Worm (Caenorhabditis elegans) whole organism, late embryonic: ENCODE results near the gene C14E2.6.
A peak's percentile ranks its signal among the peaks of the same experiment; 100 is the strongest.

Source experiments
- C08G9.2 ChIP-seq: sonication (generic microtip); optimal IDR thresholded peaks from 2 replicates; lab custom pipeline; 2016; ENCODE audit warnings: mild to moderate bottlenecking, missing genetic modification characterization, moderate library complexity, missing compliant biosample characterization
- C38D4.7 ChIP-seq: fragments of 200-800 bp; sonication (Bioruptor generic); optimal IDR thresholded peaks from 2 replicates; lab custom pipeline; 2018; ENCODE audit warnings: mild to moderate bottlenecking, missing genetic modification characterization, moderate library complexity, missing compliant biosample characterization
- K02D7.2 ChIP-seq: sonication (generic microtip); optimal IDR thresholded peaks from 2 replicates; lab custom pipeline; 2017; ENCODE audit warnings: mild to moderate bottlenecking, missing genetic modification characterization, missing compliant biosample characterization
- T23F11.4 ChIP-seq: fragments of 200-800 bp; sonication (Bioruptor generic); optimal IDR thresholded peaks from 2 replicates; lab custom pipeline; 2018; ENCODE audit warnings: mild to moderate bottlenecking, missing genetic modification characterization, missing compliant biosample characterization
- ahr-1 ChIP-seq: sonication (generic microtip); optimal IDR thresholded peaks from 2 replicates; lab custom pipeline; 2016; ENCODE audit warnings: missing genetic modification characterization, missing compliant biosample characterization
- ceh-14 ChIP-seq: sonication (generic microtip); optimal IDR thresholded peaks from 2 replicates; lab custom pipeline; 2016; ENCODE audit warnings: missing genotype, missing genetic modification characterization, missing compliant biosample characterization
- ceh-18 ChIP-seq: sonication (generic microtip); optimal IDR thresholded peaks from 2 replicates; lab custom pipeline; 2016; ENCODE audit warnings: missing genetic modification characterization, missing compliant biosample characterization
- ceh-19 ChIP-seq: fragments of 200-800 bp; sonication (Bioruptor generic); optimal IDR thresholded peaks from 2 replicates; lab custom pipeline; 2018; ENCODE audit warnings: mild to moderate bottlenecking, missing genetic modification characterization, missing compliant biosample characterization
- ceh-2 ChIP-seq: sonication (generic microtip); optimal IDR thresholded peaks from 2 replicates; lab custom pipeline; 2016; ENCODE audit warnings: missing genotype, missing genetic modification characterization, missing compliant biosample characterization
- ceh-31 ChIP-seq: sonication (generic microtip); optimal IDR thresholded peaks from 2 replicates; lab custom pipeline; 2016; ENCODE audit warnings: missing genetic modification characterization, missing compliant biosample characterization
- ceh-34 ChIP-seq: sonication (generic microtip); optimal IDR thresholded peaks from 2 replicates; lab custom pipeline; 2016; ENCODE audit warnings: mild to moderate bottlenecking, missing genetic modification characterization, missing compliant biosample characterization
- ceh-45 ChIP-seq: fragments of 200-800 bp; sonication (Bioruptor generic); IDR thresholded peaks from 2 replicates; pipeline ENCODE4 v1.3.6; 2022; ENCODE audit warnings: missing genetic modification reagents, missing genetic modification characterization, missing compliant biosample characterization
- ceh-48 ChIP-seq: sonication (generic microtip); optimal IDR thresholded peaks from 2 replicates; lab custom pipeline; 2016; ENCODE audit warnings: missing genetic modification characterization, inconsistent platforms, missing compliant biosample characterization
- ceh-6 ChIP-seq: fragments of 200-800 bp; sonication (Bioruptor generic); optimal IDR thresholded peaks from 2 replicates; lab custom pipeline; 2018; ENCODE audit warnings: mild to moderate bottlenecking, missing genetic modification characterization, missing compliant biosample characterization
- che-1 ChIP-seq: sonication (generic microtip); optimal IDR thresholded peaks from 2 replicates; lab custom pipeline; 2016; ENCODE audit warnings: mild to moderate bottlenecking, missing genetic modification characterization, missing compliant biosample characterization
- dmd-4 ChIP-seq: sonication (generic microtip); optimal IDR thresholded peaks from 2 replicates; lab custom pipeline; 2016; ENCODE audit warnings: borderline replicate concordance, missing genetic modification characterization, missing compliant biosample characterization
- dve-1 ChIP-seq: sonication (generic microtip); optimal IDR thresholded peaks from 2 replicates; lab custom pipeline; 2017; ENCODE audit warnings: antibody characterized with exemption, mild to moderate bottlenecking, missing genetic modification characterization, missing compliant biosample characterization
- elt-2 ChIP-seq: sonication (generic microtip); optimal IDR thresholded peaks from 2 replicates; lab custom pipeline; 2016; ENCODE audit warnings: missing genetic modification reagents, missing genetic modification characterization, missing compliant biosample characterization
- ets-4 ChIP-seq: sonication (generic microtip); optimal IDR thresholded peaks from 2 replicates; lab custom pipeline; 2016; ENCODE audit warnings: missing genetic modification characterization, missing compliant biosample characterization
- eyg-1 ChIP-seq: sonication (generic microtip); optimal IDR thresholded peaks from 2 replicates; lab custom pipeline; 2016; ENCODE audit warnings: missing genotype, missing genetic modification characterization, missing compliant biosample characterization
- fax-1 ChIP-seq: sonication (generic microtip); optimal IDR thresholded peaks from 2 replicates; lab custom pipeline; 2016; ENCODE audit warnings: missing genotype, missing genetic modification characterization, missing compliant biosample characterization
- fkh-10 ChIP-seq: fragments of 150-350 bp; optimal IDR thresholded peaks from 2 replicates; lab custom pipeline; 2014; ENCODE audit warnings: missing biosample characterization, missing genetic modification reagents, missing genetic modification characterization
- fkh-6 ChIP-seq: sonication (generic microtip); optimal IDR thresholded peaks from 2 replicates; lab custom pipeline; 2016; ENCODE audit warnings: missing genetic modification characterization, missing compliant biosample characterization
- hlh-13 ChIP-seq: fragments of 200-800 bp; sonication (Bioruptor generic); optimal IDR thresholded peaks from 2 replicates; lab custom pipeline; 2018; ENCODE audit warnings: mild to moderate bottlenecking, missing genetic modification characterization, missing compliant biosample characterization
- hlh-30 ChIP-seq: sonication (generic microtip); optimal IDR thresholded peaks from 2 replicates; lab custom pipeline; 2017; ENCODE audit warnings: antibody characterized with exemption, missing genetic modification characterization, missing compliant biosample characterization; ENCODE audit not compliant: insufficient read depth
- hlh-8 ChIP-seq: sonication (generic microtip); optimal IDR thresholded peaks from 2 replicates; lab custom pipeline; 2016; ENCODE audit warnings: missing genotype, missing genetic modification characterization, missing compliant biosample characterization
- madf-2 ChIP-seq: sonication (generic microtip); optimal IDR thresholded peaks from 2 replicates; lab custom pipeline; 2017; ENCODE audit warnings: missing genetic modification characterization, missing compliant biosample characterization
- nfya-1 ChIP-seq: sonication (generic microtip); optimal IDR thresholded peaks from 2 replicates; lab custom pipeline; 2017; ENCODE audit warnings: missing genetic modification characterization, mild to moderate bottlenecking, missing compliant biosample characterization, antibody characterized with exemption, moderate library complexity
- pag-3 ChIP-seq: sonication (generic microtip); optimal IDR thresholded peaks from 2 replicates; lab custom pipeline; 2016; ENCODE audit warnings: missing compliant biosample characterization, missing genetic modification characterization, borderline replicate concordance
- pax-1 ChIP-seq: fragments of 150-350 bp; optimal IDR thresholded peaks from 2 replicates; lab custom pipeline; 2014; ENCODE audit warnings: missing biosample characterization, missing genetic modification characterization
- pha-2 ChIP-seq: sonication (generic microtip); optimal IDR thresholded peaks from 2 replicates; lab custom pipeline; 2017; ENCODE audit warnings: mild to moderate bottlenecking, missing genetic modification characterization, missing compliant biosample characterization
- pqm-1 ChIP-seq: sonication (generic microtip); optimal IDR thresholded peaks from 2 replicates; lab custom pipeline; 2016; ENCODE audit warnings: missing genetic modification characterization, missing compliant biosample characterization
- ref-2 ChIP-seq: sonication (generic microtip); optimal IDR thresholded peaks from 2 replicates; lab custom pipeline; 2016; ENCODE audit warnings: missing genetic modification characterization, missing compliant biosample characterization
- rnt-1 ChIP-seq: sonication (generic microtip); optimal IDR thresholded peaks from 2 replicates; lab custom pipeline; 2016; ENCODE audit warnings: missing genetic modification characterization, missing compliant biosample characterization
- sdc-2 ChIP-seq: sonication (generic microtip); optimal IDR thresholded peaks from 2 replicates; lab custom pipeline; 2016; ENCODE audit warnings: missing genotype, missing genetic modification characterization, missing compliant biosample characterization
- sox-2 ChIP-seq: fragments of 200-800 bp; sonication (Bioruptor generic); IDR thresholded peaks from 2 replicates; pipeline ENCODE4 v1.3.6; 2022; ENCODE audit warnings: missing genetic modification reagents, missing genetic modification characterization, missing compliant biosample characterization
- sox-4 ChIP-seq: sonication (generic microtip); optimal IDR thresholded peaks from 2 replicates; lab custom pipeline; 2017; ENCODE audit warnings: mild to moderate bottlenecking, missing genetic modification characterization, inconsistent platforms, missing compliant biosample characterization
- tbx-2 ChIP-seq: sonication (generic microtip); optimal IDR thresholded peaks from 2 replicates; lab custom pipeline; 2016; ENCODE audit warnings: missing genetic modification characterization, missing compliant biosample characterization
- tbx-7 ChIP-seq: sonication (generic microtip); optimal IDR thresholded peaks from 2 replicates; lab custom pipeline; 2016; ENCODE audit warnings: missing genotype, missing genetic modification characterization, missing compliant biosample characterization
- ttx-3 ChIP-seq: sonication (generic microtip); optimal IDR thresholded peaks from 2 replicates; lab custom pipeline; 2016; ENCODE audit warnings: missing genetic modification reagents, missing genetic modification characterization, missing compliant biosample characterization
- unc-42 ChIP-seq: sonication (generic microtip); optimal IDR thresholded peaks from 2 replicates; lab custom pipeline; 2016; ENCODE audit warnings: missing genotype, missing genetic modification characterization, missing compliant biosample characterization
- unc-55 ChIP-seq: sonication (generic microtip); optimal IDR thresholded peaks from 2 replicates; lab custom pipeline; 2017; ENCODE audit warnings: missing biosample characterization, missing genetic modification reagents, missing genetic modification characterization
- zip-5 ChIP-seq: sonication (generic microtip); optimal IDR thresholded peaks from 2 replicates; lab custom pipeline; 2016; ENCODE audit warnings: missing genetic modification characterization, missing compliant biosample characterization

The C14E2.6 gene

DNA sequence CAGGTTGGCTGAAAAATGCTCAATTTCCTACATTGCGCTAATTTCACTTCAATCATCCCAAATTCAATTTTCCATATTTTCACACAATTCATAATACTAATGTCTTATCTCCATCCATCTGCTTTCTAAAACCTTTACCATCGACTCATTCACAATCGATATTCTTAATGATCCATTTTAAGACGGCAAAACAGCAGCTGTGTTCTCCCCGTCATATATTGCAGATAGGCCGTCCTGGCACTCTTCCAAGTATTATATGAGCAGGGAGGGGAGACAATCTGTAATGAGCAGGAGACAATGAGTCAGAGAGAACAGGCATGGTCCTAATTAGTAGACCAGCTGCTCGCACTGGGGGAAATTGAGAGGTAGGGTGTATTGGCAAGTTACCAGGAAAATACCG lies 27.9 kb upstream of the C14E2.6 start:
- no peak for TF ChIP-seq hlh-8
- TF ChIP-seq C08G9.2 (tag; lab: Kevin White, UChicago) = no peak
- TF ChIP-seq madf-2 (tag; lab: Kevin White, UChicago) = no peak
- no peak for TF ChIP-seq ahr-1 (tag; lab: Kevin White, UChicago)

DNA sequence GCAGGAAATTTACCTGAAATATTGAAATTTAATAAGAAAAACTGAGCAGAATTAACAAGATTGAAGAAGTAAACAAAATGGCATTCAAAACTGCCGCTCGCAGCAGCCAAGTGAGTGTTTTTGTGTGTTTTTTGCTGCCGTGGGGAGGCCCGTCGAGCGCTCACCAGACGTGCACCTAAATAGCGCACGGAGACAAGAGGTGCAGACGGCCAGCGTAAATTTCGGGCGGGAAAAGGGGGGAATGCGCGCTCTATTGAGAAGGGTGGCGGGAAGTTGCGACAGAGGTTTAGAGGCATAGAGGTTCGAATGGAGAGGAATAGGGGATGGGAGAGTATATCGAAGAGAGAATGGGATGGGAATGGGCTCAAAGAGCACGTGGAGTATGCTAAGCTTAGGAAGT lies 26.3 kb upstream of the C14E2.6 start, which contains the start of gene ceh-39:
Gene ceh-39 (minus strand): TSS at position 13 of the 400 bp plus-strand sequence.
- TF ChIP-seq ttx-3 (tag; lab: Kevin White, UChicago) (no peak), pqm-1 (tag; lab: Kevin White, UChicago) (peak; percentile 22), dve-1 (tag; lab: Kevin White, UChicago) (no peak), ceh-34 (tag; lab: Kevin White, UChicago) (peak; percentile 59), che-1 (tag; lab: Kevin White, UChicago) (no peak), hlh-13 (GFP tag; lab: Kevin White, UChicago) (no peak), ceh-2 (tag; lab: Kevin White, UChicago) (peak; percentile 44), pax-1 (tag; lab: Kevin White, UChicago) (no peak), K02D7.2 (tag; lab: Kevin White, UChicago) (no peak), pag-3 (tag; lab: Kevin White, UChicago) (no peak), C38D4.7 (GFP tag; lab: Kevin White, UChicago) (no peak), elt-2 (peak; percentile 27), ceh-45 (GFP tag; lab: Robert Waterston, UW) (no peak), fkh-10 (GFP tag; lab: Kevin White, UChicago) (peak; percentile 9), ref-2 (tag; lab: Kevin White, UChicago) (peak; percentile 74), unc-42 (tag; lab: Kevin White, UChicago) (peak; percentile 70), C08G9.2 (tag; lab: Kevin White, UChicago) (peak; percentile 37), ceh-19 (peak; percentile 11), tbx-2 (tag; lab: Kevin White, UChicago) (peak; percentile 66), sdc-2 (peak; percentile 94), sox-4 (tag; lab: Kevin White, UChicago) (no peak), dmd-4 (tag; lab: Kevin White, UChicago) (no peak), ahr-1 (tag; lab: Kevin White, UChicago) (no peak), ceh-31 (peak; percentile 84), hlh-30 (peak; percentile 36), fkh-6 (peak; percentile 3), ceh-6 (no peak), T23F11.4 (GFP tag; lab: Kevin White, UChicago) (peak; percentile 20), ceh-18 (tag; lab: Kevin White, UChicago) (peak; percentile 65), ceh-14 (tag; lab: Kevin White, UChicago) (peak; percentile 16), nfya-1 (tag; lab: Kevin White, UChicago) (peak; percentile 76), unc-55 (GFP tag; lab: Kevin White, UChicago) (peak; percentile 55)

DNA sequence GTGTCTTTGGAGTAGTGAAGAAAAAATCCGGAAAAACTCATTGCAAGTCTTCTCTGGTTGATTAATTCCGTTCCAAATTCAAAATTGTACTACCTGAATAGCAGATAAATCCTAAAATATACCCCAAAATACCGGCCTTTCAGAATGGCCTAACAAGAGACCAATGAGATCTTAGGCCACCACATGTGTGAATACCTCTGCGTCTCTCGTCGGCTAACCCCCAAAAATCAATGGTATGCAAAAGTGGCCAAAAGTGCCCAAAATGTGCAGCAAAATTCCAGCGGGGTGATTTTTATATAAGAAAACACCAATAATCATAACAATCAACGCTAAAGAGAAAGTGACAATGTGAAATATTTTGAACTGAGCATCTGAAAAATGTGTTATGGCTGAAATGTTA lies 23.8 kb upstream of the C14E2.6 start, which contains the start of gene T26C11.9:
Gene T26C11.9 (minus strand): TSS at position 254 of the 400 bp plus-strand sequence.
- TF ChIP-seq ceh-48 (tag; lab: Kevin White, UChicago) (peak; percentile 59), dmd-4 (tag; lab: Kevin White, UChicago) (no peak), elt-2 (peak; percentile 5), rnt-1 (tag; lab: Kevin White, UChicago) (peak; percentile 15), C08G9.2 (tag; lab: Kevin White, UChicago) (peak; percentile 75), sox-2 (GFP tag; lab: Robert Waterston, UW) (no peak), pha-2 (no peak), ref-2 (tag; lab: Kevin White, UChicago) (no peak), ceh-2 (tag; lab: Kevin White, UChicago) (peak; percentile 48), eyg-1 (tag; lab: Kevin White, UChicago) (no peak), tbx-7 (peak; percentile 38), tbx-2 (tag; lab: Kevin White, UChicago) (peak; percentile 40), zip-5 (tag; lab: Kevin White, UChicago) (peak; percentile 6), C38D4.7 (GFP tag; lab: Kevin White, UChicago) (no peak), ceh-31 (peak; percentile 72), ets-4 (tag; lab: Kevin White, UChicago) (peak; percentile 56), sdc-2 (peak; percentile 73), fax-1 (tag; lab: Kevin White, UChicago) (no peak)
- TF ChIP-seq, all 69 proteins: peak for 11
